Worm (Caenorhabditis elegans) whole organism, young adult: ENCODE measurements around the gene avr-15.

Experiments used
- B0019.2 ChIP-seq: fragments of 200-800 bp; sonication (Bioruptor generic); conservative IDR thresholded peaks from 2 replicates; pipeline ENCODE4 v1.3.6; 2022; ENCODE audit warnings: missing genetic modification reagents, missing genetic modification characterization, missing compliant biosample characterization
- B0261.1 ChIP-seq: sonication (generic microtip); optimal IDR thresholded peaks from 2 replicates; lab custom pipeline; 2016; ENCODE audit warnings: mild to moderate bottlenecking, missing genetic modification characterization, moderate library complexity, missing compliant biosample characterization
- C06A6.2 ChIP-seq: fragments of 200-800 bp; sonication (Bioruptor generic); conservative IDR thresholded peaks from 2 replicates; pipeline ENCODE4 v1.3.6; 2022; ENCODE audit warnings: missing genetic modification characterization, missing compliant biosample characterization
- C17E4.6 ChIP-seq: fragments of 200-800 bp; sonication (Bioruptor generic); IDR thresholded peaks from 2 replicates; pipeline ENCODE4 v1.3.6; 2022; ENCODE audit warnings: missing genetic modification reagents, missing genetic modification characterization, missing compliant biosample characterization
- D2030.7 ChIP-seq: fragments of 200-800 bp; sonication (Bioruptor generic); IDR thresholded peaks from 2 replicates; pipeline ENCODE4 v1.3.6; 2022; ENCODE audit warnings: missing genetic modification reagents, missing genetic modification characterization, missing compliant biosample characterization
- F37B4.10 ChIP-seq: fragments of 200-800 bp; sonication (Bioruptor generic); IDR thresholded peaks from 2 replicates; pipeline ENCODE4 v1.3.6; 2022; ENCODE audit warnings: missing genetic modification characterization, missing compliant biosample characterization
- K12H6.12 ChIP-seq: fragments of 200-800 bp; sonication (Bioruptor generic); optimal IDR thresholded peaks from 2 replicates; lab custom pipeline; 2018; ENCODE audit warnings: mild to moderate bottlenecking, missing genetic modification characterization, missing compliant biosample characterization
- T26A5.8 ChIP-seq: sonication (generic microtip); optimal IDR thresholded peaks from 2 replicates; lab custom pipeline; 2016; ENCODE audit warnings: missing genetic modification characterization, missing compliant biosample characterization
- Y53F4B.3 ChIP-seq: fragments of 200-800 bp; sonication (Bioruptor generic); IDR thresholded peaks from 2 replicates; pipeline ENCODE4 v1.3.6; 2022; ENCODE audit warnings: missing genetic modification reagents, missing genetic modification characterization, missing compliant biosample characterization
- ZK185.1 ChIP-seq: sonication (generic microtip); optimal IDR thresholded peaks from 2 replicates; lab custom pipeline; 2016; ENCODE audit warnings: mild to moderate bottlenecking, missing genetic modification characterization, missing compliant biosample characterization; ENCODE audit not compliant: poor library complexity, severe bottlenecking
- athp-1 ChIP-seq: sonication (generic microtip); optimal IDR thresholded peaks from 2 replicates; lab custom pipeline; 2017; ENCODE audit warnings: mild to moderate bottlenecking, missing genetic modification characterization, missing compliant biosample characterization
- attf-3 ChIP-seq: fragments of 200-800 bp; sonication (Bioruptor generic); conservative IDR thresholded peaks from 2 replicates; pipeline ENCODE4 v1.3.6; 2022; ENCODE audit warnings: missing genetic modification reagents, missing genetic modification characterization, missing compliant biosample characterization
- cebp-1 ChIP-seq, 2 experiments: fragments of 200-800 bp in 1 of 2; sonication (Bioruptor generic) in 1 of 2; sonication (generic microtip) in 1 of 2; IDR thresholded peaks in 1 of 2; optimal IDR thresholded peaks in 1 of 2; 2 replicates each; pipeline versions ENCODE4 v1.3.6 to Lab custom; 2017 to 2022; ENCODE audit warnings: missing compliant biosample characterization in 2 of 2, missing genetic modification characterization in 2 of 2, mild to moderate bottlenecking in 1 of 2, missing genetic modification reagents in 1 of 2, moderate library complexity in 1 of 2
- ceh-58 ChIP-seq: fragments of 200-800 bp; sonication (Bioruptor generic); IDR thresholded peaks from 2 replicates; pipeline ENCODE4 v1.3.6; 2022; ENCODE audit warnings: missing genetic modification characterization, missing compliant biosample characterization
- ceh-91 ChIP-seq: fragments of 200-800 bp; sonication (Bioruptor generic); IDR thresholded peaks from 2 replicates; pipeline ENCODE4 v1.3.6; 2022; ENCODE audit warnings: missing genetic modification reagents, missing genetic modification characterization, missing compliant biosample characterization
- dox-1 ChIP-seq: fragments of 200-800 bp; sonication (Bioruptor generic); IDR thresholded peaks from 2 replicates; pipeline ENCODE4 v1.3.6; 2022; ENCODE audit warnings: missing genetic modification reagents, missing genetic modification characterization, missing compliant biosample characterization
- him-1 ChIP-seq: sonication (generic microtip); optimal IDR thresholded peaks from 2 replicates; lab custom pipeline; 2016; ENCODE audit warnings: missing genotype, missing genetic modification reagents, missing genetic modification characterization, missing compliant biosample characterization
- hlh-12 ChIP-seq: sonication (generic microtip); optimal IDR thresholded peaks from 2 replicates; lab custom pipeline; 2016; ENCODE audit warnings: missing genetic modification characterization, missing compliant biosample characterization
- hmg-1.2 ChIP-seq: fragments of 200-800 bp; sonication (Bioruptor generic); IDR thresholded peaks from 2 replicates; pipeline ENCODE4 v1.3.6; 2022; ENCODE audit warnings: missing genetic modification reagents, missing genetic modification characterization, missing compliant biosample characterization
- lin-40 ChIP-seq: sonication (generic microtip); optimal IDR thresholded peaks from 2 replicates; lab custom pipeline; 2016; ENCODE audit warnings: missing genetic modification characterization, mild to moderate bottlenecking, missing compliant biosample characterization, missing genotype, missing genetic modification reagents
- lsl-1 ChIP-seq: fragments of 200-800 bp; sonication (Bioruptor generic); optimal IDR thresholded peaks from 2 replicates; lab custom pipeline; 2018; ENCODE audit warnings: mild to moderate bottlenecking, missing genetic modification characterization, moderate library complexity, missing compliant biosample characterization
- madf-10 ChIP-seq: sonication (generic microtip); optimal IDR thresholded peaks from 2 replicates; lab custom pipeline; 2016; ENCODE audit warnings: mild to moderate bottlenecking, missing genetic modification characterization, missing compliant biosample characterization
- madf-3 ChIP-seq: fragments of 200-800 bp; sonication (Bioruptor generic); IDR thresholded peaks from 2 replicates; pipeline ENCODE4 v1.3.6; 2022; ENCODE audit warnings: missing genetic modification reagents, missing genetic modification characterization, missing compliant biosample characterization
- madf-8 ChIP-seq: fragments of 200-800 bp; sonication (Bioruptor generic); conservative IDR thresholded peaks from 2 replicates; pipeline ENCODE4 v1.3.6; 2022; ENCODE audit warnings: missing genetic modification reagents, missing genetic modification characterization, missing compliant biosample characterization
- mcd-1 ChIP-seq: fragments of 200-800 bp; sonication (Bioruptor generic); IDR thresholded peaks from 2 replicates; pipeline ENCODE4 v1.3.6; 2022; ENCODE audit warnings: missing genetic modification reagents, missing genetic modification characterization, missing compliant biosample characterization
- mxl-1 ChIP-seq: sonication (generic microtip); optimal IDR thresholded peaks from 2 replicates; lab custom pipeline; 2016; ENCODE audit warnings: missing genetic modification characterization, missing compliant biosample characterization
- nfyb-1 ChIP-seq: fragments of 200-800 bp; sonication (Bioruptor generic); IDR thresholded peaks from 2 replicates; pipeline ENCODE4 v1.3.6; 2022; ENCODE audit warnings: missing genetic modification reagents, missing genetic modification characterization, missing compliant biosample characterization
- nhr-179 ChIP-seq: sonication (generic microtip); optimal IDR thresholded peaks from 2 replicates; lab custom pipeline; 2016; ENCODE audit warnings: mild to moderate bottlenecking, missing genetic modification characterization, missing compliant biosample characterization
- nhr-90 ChIP-seq: sonication (generic microtip); optimal IDR thresholded peaks from 2 replicates; lab custom pipeline; 2016; ENCODE audit warnings: missing genotype, mild to moderate bottlenecking, missing genetic modification characterization, missing compliant biosample characterization
- pha-4 ChIP-seq: fragments of 150-350 bp; sonication (generic microtip); optimal IDR thresholded peaks from 2 replicates; lab custom pipeline; 2014; ENCODE audit warnings: missing biosample characterization, missing genetic modification reagents, missing genetic modification characterization
- rec-8 ChIP-seq, 2 experiments: sonication (generic microtip); optimal IDR thresholded peaks; 2 replicates each; lab custom pipeline; 2016; ENCODE audit warnings: mild to moderate bottlenecking in 2 of 2, missing genetic modification characterization in 2 of 2, missing genetic modification reagents in 2 of 2, missing genotype in 2 of 2, missing biosample characterization in 1 of 2, missing compliant biosample characterization in 1 of 2, moderate library complexity in 1 of 2
- repo-1 ChIP-seq: sonication (generic microtip); optimal IDR thresholded peaks from 2 replicates; lab custom pipeline; 2017; ENCODE audit warnings: mild to moderate bottlenecking, missing genetic modification characterization, missing compliant biosample characterization
- rpc-1 ChIP-seq, 2 experiments: fragments of 150-350 bp in 1 of 2; sonication (generic microtip) in 1 of 2; optimal IDR thresholded peaks; 2 replicates each; lab custom pipeline; 2014 to 2018; ENCODE audit warnings: missing biosample characterization in 1 of 2, missing genetic modification characterization in 1 of 2, missing genetic modification reagents in 1 of 2, missing genotype in 1 of 2
- sdz-38 ChIP-seq: sonication (generic microtip); optimal IDR thresholded peaks from 2 replicates; lab custom pipeline; 2016; ENCODE audit warnings: missing genotype, missing genetic modification characterization, missing compliant biosample characterization
- sea-2 ChIP-seq: fragments of 200-800 bp; sonication (Bioruptor generic); IDR thresholded peaks from 2 replicates; pipeline ENCODE4 v1.3.6; 2022; ENCODE audit warnings: missing genetic modification characterization, missing compliant biosample characterization
- snpc-1.1 ChIP-seq: sonication (generic microtip); optimal IDR thresholded peaks from 2 replicates; lab custom pipeline; 2017; ENCODE audit warnings: missing genetic modification characterization, mild to moderate bottlenecking, missing compliant biosample characterization, antibody characterized with exemption, moderate library complexity, missing genotype, missing genetic modification reagents; ENCODE audit not compliant: insufficient read depth
- sptf-2 ChIP-seq: fragments of 200-800 bp; sonication (Bioruptor generic); optimal IDR thresholded peaks from 2 replicates; lab custom pipeline; 2018; ENCODE audit warnings: mild to moderate bottlenecking, missing genetic modification characterization, missing compliant biosample characterization
- tbp1 ChIP-seq: fragments of 200-800 bp; sonication (Bioruptor generic); optimal IDR thresholded peaks from 2 replicates; lab custom pipeline; 2018; ENCODE audit warnings: mild to moderate bottlenecking, missing genetic modification characterization, missing compliant biosample characterization
- tlf-1 ChIP-seq: fragments of 200-800 bp; sonication (Bioruptor generic); optimal IDR thresholded peaks from 2 replicates; lab custom pipeline; 2018; ENCODE audit warnings: mild to moderate bottlenecking, missing genetic modification characterization, missing compliant biosample characterization
- ztf-25 ChIP-seq: fragments of 200-800 bp; sonication (Bioruptor generic); IDR thresholded peaks from 2 replicates; pipeline ENCODE4 v1.3.6; 2022; ENCODE audit warnings: missing genetic modification reagents, missing genetic modification characterization, missing compliant biosample characterization
- ztf-26 ChIP-seq: sonication (generic microtip); optimal IDR thresholded peaks from 2 replicates; lab custom pipeline; 2017; ENCODE audit warnings: missing genetic modification characterization, missing compliant biosample characterization

The avr-15 gene

DNA sequence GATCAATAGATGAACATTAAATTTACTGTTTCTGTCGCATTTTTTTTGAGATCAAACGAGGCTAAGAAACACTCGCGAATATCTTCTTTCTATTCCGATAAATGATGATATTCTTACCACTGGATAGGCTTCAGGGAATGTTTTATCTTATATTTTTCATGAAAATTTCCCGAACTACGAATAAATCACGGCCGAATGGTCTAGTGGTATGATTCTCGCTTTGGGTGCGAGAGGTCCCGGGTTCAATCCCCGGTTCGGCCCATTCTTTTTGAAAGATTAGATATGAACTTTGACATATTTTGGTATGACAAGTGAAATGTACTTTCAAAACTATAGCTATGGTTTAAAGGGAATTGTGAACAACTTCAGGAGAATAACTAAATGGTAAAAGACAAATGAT lies 2.0 kb downstream of the avr-15 start:
- TF ChIP-seq B0261.1, result peak; percentile 56
- peak in 1 of 2 experiments; percentile 13 for TF ChIP-seq rec-8 (tag; optimal IDR thresholded peaks at IDR 0.05; lab: Kevin White, UChicago)
- peak; percentile 40; the same call in 1 of the 2 replicates for TF ChIP-seq D2030.7 (GFP tag; lab: Robert Waterston, UW)
- 0 out of 2 replicates have a peak, but pooled peaks have one; percentile 63 for TF ChIP-seq ztf-25 (GFP tag; lab: Robert Waterston, UW)
- peak; percentile 46 for TF ChIP-seq rpc-1 (optimal IDR thresholded peaks at IDR 0.05; lab: Kevin White, UChicago)
- TF ChIP-seq rpc-1 (tag; optimal IDR thresholded peaks at IDR 0.05; lab: Kevin White, UChicago), result peak; percentile 74
- TF ChIP-seq tbp1 (GFP tag; lab: Kevin White, UChicago), result peak; percentile 80
- 0 out of 2 replicates have a peak, but pooled peaks have one; percentile 17 for TF ChIP-seq madf-8 (GFP tag; lab: Robert Waterston, UW)
- peak; percentile 11 for TF ChIP-seq him-1
- TF ChIP-seq, all 124 proteins: peak for 8; not testable (repeated sequence) for 116

ce11 chrV:13507078-13507477 lies 4.4 kb downstream of the avr-15 start:
- peak; percentile 46 for TF ChIP-seq B0261.1
- peak; percentile 77 for TF ChIP-seq tbp1 (GFP tag; lab: Kevin White, UChicago)
- TF ChIP-seq rpc-1 (optimal IDR thresholded peaks at IDR 0.05; lab: Kevin White, UChicago), result peak; percentile 37
- TF ChIP-seq rpc-1 (tag; optimal IDR thresholded peaks at IDR 0.05; lab: Kevin White, UChicago), result peak; percentile 70
- peak; percentile 38 for TF ChIP-seq him-1

DNA sequence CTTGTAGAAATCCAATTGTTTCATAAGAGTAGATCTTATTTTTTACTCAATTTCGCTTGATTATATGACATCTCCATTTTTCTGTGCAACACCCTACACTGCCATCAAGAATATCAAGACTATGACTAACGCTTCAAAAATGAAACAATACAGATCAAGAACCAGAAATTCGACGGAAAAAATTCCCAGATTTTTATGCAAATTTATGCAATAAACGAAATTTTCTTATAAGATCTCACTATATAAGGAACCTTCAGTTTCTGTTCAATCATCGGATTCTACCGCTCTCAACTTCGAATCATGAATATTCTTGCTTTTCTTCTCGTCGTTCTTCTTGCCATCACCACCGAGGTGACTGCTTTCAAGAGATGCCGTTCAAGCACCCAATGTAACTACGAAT lies 5.2 kb downstream of the avr-15 start, which contains the start of gene R11G10.4:
Gene R11G10.4, plus strand, starts transcription at position 301 of the 400 bp plus-strand sequence.
- no peak for TF ChIP-seq repo-1
- TF ChIP-seq B0019.2, result no peak
- TF ChIP-seq sea-2 (GFP tag; lab: Robert Waterston, UW), result no peak
- TF ChIP-seq hlh-12, result no peak
- no peak for TF ChIP-seq nhr-90
- TF ChIP-seq ceh-58, result no peak
- no peak for TF ChIP-seq lin-40 (tag; lab: Kevin White, UChicago)
- no peak for TF ChIP-seq mcd-1 (GFP tag; lab: Robert Waterston, UW)
- TF ChIP-seq sptf-2, result no peak

DNA sequence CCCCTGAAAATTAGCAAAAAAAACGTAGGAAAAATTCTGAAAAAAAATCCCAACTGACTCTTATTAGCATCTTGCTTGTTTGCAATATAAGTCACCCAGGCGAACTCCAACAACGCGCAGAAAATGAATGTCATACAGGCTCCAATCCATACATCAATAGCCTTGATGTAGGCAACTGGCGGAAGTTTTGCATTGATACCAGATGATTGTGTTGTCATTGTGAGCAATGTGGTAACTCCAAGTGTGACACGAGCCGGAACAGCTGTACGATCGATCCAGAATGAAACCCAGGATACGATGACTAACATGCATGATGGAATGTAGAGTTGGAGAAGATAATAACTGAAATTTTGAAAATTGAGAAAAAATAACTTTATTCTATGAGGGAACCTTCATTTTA lies 12.3 kb downstream of the avr-15 start:
- TF ChIP-seq nfyb-1 (GFP tag; lab: Robert Waterston, UW) (no peak), C17E4.6 (GFP tag; lab: Robert Waterston, UW) (no peak), pha-4 (tag; lab: Kevin White, UChicago) (no peak), Y53F4B.3 (GFP tag; lab: Robert Waterston, UW) (no peak), mxl-1 (tag; lab: Kevin White, UChicago) (no peak), tlf-1 (GFP tag; lab: Kevin White, UChicago) (no peak), C06A6.2 (GFP tag; lab: Robert Waterston, UW) (no peak), athp-1 (tag; lab: Kevin White, UChicago) (no peak), rec-8 (tag; optimal IDR thresholded peaks at IDR 0.05; lab: Kevin White, UChicago) (no peak), attf-3 (no peak), dox-1 (GFP tag; lab: Robert Waterston, UW) (no peak), snpc-1.1 (no peak)
- TF ChIP-seq, all 124 proteins: peak for 0

DNA sequence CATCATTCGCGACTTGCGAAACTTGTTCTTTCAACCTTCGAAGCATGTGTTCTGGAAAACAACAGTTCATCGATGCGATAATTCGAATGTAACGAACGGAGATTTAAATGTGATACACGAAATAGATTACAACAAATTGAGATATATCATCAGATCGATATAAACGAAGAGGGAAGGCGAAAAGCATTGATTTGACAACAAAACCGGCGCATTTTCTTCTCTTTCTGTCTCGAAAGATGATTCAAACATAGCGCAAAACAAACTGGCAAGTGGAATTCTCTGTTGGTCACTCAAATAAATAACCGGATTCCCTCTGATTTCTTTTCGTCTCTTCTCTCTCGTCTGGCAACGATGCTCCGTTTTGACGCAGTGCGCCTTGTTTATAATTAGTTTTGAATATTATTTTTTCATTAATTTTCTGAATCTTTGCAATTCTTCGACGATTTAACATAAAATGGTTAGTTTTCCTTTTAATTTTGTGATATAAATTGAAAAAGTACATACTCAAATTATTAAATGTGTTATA lies 14.1 kb downstream of the avr-15 start, which contains the start of the genes eea-1 and gut-2:
Gene eea-1, minus strand, starts transcription at position 51 of the 526 bp plus-strand sequence.
Gene gut-2, plus strand, starts transcription at position 369 of the 526 bp plus-strand sequence.
- TF ChIP-seq tbp1 (GFP tag; lab: Kevin White, UChicago) (peak; percentile 7), T26A5.8 (tag; lab: Kevin White, UChicago) (no peak), nhr-179 (tag; lab: Kevin White, UChicago) (no peak), sdz-38 (tag; lab: Kevin White, UChicago) (no peak), ZK185.1 (tag; lab: Kevin White, UChicago) (no peak), K12H6.12 (tag; lab: Kevin White, UChicago) (peak; percentile 5), hmg-1.2 (GFP tag; lab: Robert Waterston, UW) (peak; percentile 29; the same call in 1 of the 2 replicates), attf-3 (peak; percentile 98), madf-3 (GFP tag; lab: Robert Waterston, UW) (no peak), F37B4.10 (GFP tag; lab: Robert Waterston, UW) (no peak), ceh-91 (GFP tag; lab: Robert Waterston, UW) (no peak), madf-10 (no peak), cebp-1 (GFP tag; IDR thresholded peaks at IDR 0.05; lab: Robert Waterston, UW) (no peak), cebp-1 (tag; optimal IDR thresholded peaks at IDR 0.05; lab: Kevin White, UChicago) (peak; percentile 7), ztf-26 (no peak), rpc-1 (optimal IDR thresholded peaks at IDR 0.05; lab: Kevin White, UChicago) (no peak), rpc-1 (tag; optimal IDR thresholded peaks at IDR 0.05; lab: Kevin White, UChicago) (no peak), lsl-1 (peak; percentile 32)
